Worm (Caenorhabditis elegans) whole organism, L1 larva: ENCODE results near the gene H02F09.2.

Source experiments
- C04F5.9 ChIP-seq: sonication (generic microtip); optimal IDR thresholded peaks from 2 replicates; lab custom pipeline; 2016; ENCODE audit warnings: missing genetic modification characterization, missing compliant biosample characterization
- C34B4.2 ChIP-seq: sonication (generic microtip); optimal IDR thresholded peaks from 2 replicates; lab custom pipeline; 2017; ENCODE audit warnings: mild to moderate bottlenecking, missing genetic modification characterization, missing compliant biosample characterization
- F16B12.6 ChIP-seq: fragments of 150-350 bp; optimal IDR thresholded peaks from 2 replicates; lab custom pipeline; 2014; ENCODE audit warnings: missing biosample characterization, missing genetic modification characterization
- aha-1 ChIP-seq: fragments of 150-350 bp; optimal IDR thresholded peaks from 2 replicates; lab custom pipeline; 2014; ENCODE audit warnings: missing biosample characterization, missing genetic modification characterization
- ama-1 ChIP-seq: fragments of 150-350 bp; optimal IDR thresholded peaks from 2 replicates; lab custom pipeline; 2014
- ceh-8 ChIP-seq: fragments of 200-800 bp; sonication (Bioruptor generic); optimal IDR thresholded peaks from 2 replicates; lab custom pipeline; 2018; ENCODE audit warnings: mild to moderate bottlenecking, missing genetic modification characterization, moderate library complexity, missing compliant biosample characterization
- ceh-82 ChIP-seq, 3 experiments: fragments of 150-350 bp in 1 of 3; sonication (generic microtip) in 2 of 3; optimal IDR thresholded peaks; 2 replicates each; lab custom pipeline; 2014 to 2017; ENCODE audit warnings: missing biosample characterization in 3 of 3, missing genetic modification characterization in 3 of 3
- ceh-88 ChIP-seq: fragments of 200-800 bp; sonication (Bioruptor generic); IDR thresholded peaks from 2 replicates; pipeline ENCODE4 v1.3.6; 2022; ENCODE audit warnings: missing genetic modification characterization, missing compliant biosample characterization
- ceh-90 ChIP-seq: sonication (generic microtip); optimal IDR thresholded peaks from 2 replicates; lab custom pipeline; 2016; ENCODE audit warnings: missing genetic modification characterization, missing compliant biosample characterization
- ces-1 ChIP-seq: fragments of 150-350 bp; optimal IDR thresholded peaks from 2 replicates; lab custom pipeline; 2014; ENCODE audit warnings: missing biosample characterization, missing genetic modification reagents, missing genetic modification characterization
- dpl-1 ChIP-seq, 3 experiments: fragments of 150-350 bp in 2 of 3; sonication (generic microtip) in 1 of 3; optimal IDR thresholded peaks; 2 replicates each; lab custom pipeline; 2014 to 2017; ENCODE audit warnings: missing biosample characterization in 3 of 3, missing genetic modification characterization in 3 of 3, missing genetic modification reagents in 3 of 3
- dsc-1 ChIP-seq: sonication (generic microtip); optimal IDR thresholded peaks from 2 replicates; lab custom pipeline; 2016; ENCODE audit warnings: mild to moderate bottlenecking, missing genetic modification characterization, missing compliant biosample characterization
- efl-1 ChIP-seq, 4 experiments: fragments of 150-350 bp; optimal IDR thresholded peaks in 3 of 4; peaks in 1 of 4; 1 replicate in 1 of 4; 2 replicates in 3 of 4; lab custom pipeline; 2014; ENCODE audit warnings: missing biosample characterization in 2 of 4, missing genetic modification characterization in 2 of 4, missing genetic modification reagents in 2 of 4
- efl-3 ChIP-seq: fragments of 200-800 bp; sonication (Bioruptor generic); optimal IDR thresholded peaks from 2 replicates; lab custom pipeline; 2018; ENCODE audit warnings: mild to moderate bottlenecking, missing genetic modification characterization, missing compliant biosample characterization
- egl-13 ChIP-seq: sonication (generic microtip); optimal IDR thresholded peaks from 2 replicates; lab custom pipeline; 2016; ENCODE audit warnings: missing genotype, missing genetic modification reagents, missing genetic modification characterization, missing compliant biosample characterization
- ets-5 ChIP-seq: fragments of 200-800 bp; sonication (Bioruptor generic); IDR thresholded peaks from 2 replicates; pipeline ENCODE4 v1.3.6; 2022; ENCODE audit warnings: missing genetic modification characterization, missing compliant biosample characterization
- fkh-4 ChIP-seq: sonication (generic microtip); optimal IDR thresholded peaks from 2 replicates; lab custom pipeline; 2016; ENCODE audit warnings: missing compliant biosample characterization, missing genetic modification characterization, borderline replicate concordance
- fkh-8 ChIP-seq: sonication (generic microtip); optimal IDR thresholded peaks from 2 replicates; lab custom pipeline; 2016; ENCODE audit warnings: mild to moderate bottlenecking, missing genetic modification characterization, missing compliant biosample characterization
- fos-1 ChIP-seq: fragments of 150-350 bp; optimal IDR thresholded peaks from 2 replicates; lab custom pipeline; 2014; ENCODE audit warnings: missing biosample characterization, missing genetic modification characterization
- grh-1 ChIP-seq: fragments of 200-800 bp; sonication (Bioruptor generic); IDR thresholded peaks from 2 replicates; pipeline ENCODE4 v1.3.6; 2022; ENCODE audit warnings: missing genetic modification reagents, missing genetic modification characterization, missing compliant biosample characterization
- irx-1 ChIP-seq: sonication (generic microtip); optimal IDR thresholded peaks from 2 replicates; lab custom pipeline; 2016; ENCODE audit warnings: missing genetic modification characterization, missing compliant biosample characterization
- isw-1 ChIP-seq: fragments of 200-800 bp; sonication (Bioruptor generic); IDR thresholded peaks from 2 replicates; pipeline ENCODE4 v1.3.6; 2022; ENCODE audit warnings: missing genetic modification characterization, missing compliant biosample characterization
- lin-13 ChIP-seq: fragments of 150-350 bp; optimal IDR thresholded peaks from 2 replicates; lab custom pipeline; 2014; ENCODE audit warnings: missing biosample characterization, missing genetic modification reagents, missing genetic modification characterization
- lin-14 ChIP-seq: fragments of 200-800 bp; sonication (Bioruptor generic); optimal IDR thresholded peaks from 2 replicates; lab custom pipeline; 2018; ENCODE audit warnings: mild to moderate bottlenecking, missing genetic modification characterization, moderate library complexity, missing compliant biosample characterization
- lin-15B ChIP-seq: fragments of 150-350 bp; sonication (generic microtip); optimal IDR thresholded peaks from 3 replicates; lab custom pipeline; 2014; ENCODE audit warnings: missing biosample characterization, missing genetic modification characterization
- lir-3 ChIP-seq: sonication (generic microtip); optimal IDR thresholded peaks from 2 replicates; lab custom pipeline; 2016; ENCODE audit warnings: mild to moderate bottlenecking, missing genetic modification characterization, moderate library complexity, missing compliant biosample characterization; ENCODE audit not compliant: poor library complexity
- lsy-2 ChIP-seq, 2 experiments: fragments of 150-350 bp; optimal IDR thresholded peaks; 2 replicates each; lab custom pipeline; 2014; ENCODE audit warnings: missing biosample characterization in 2 of 2, missing genetic modification characterization in 2 of 2
- mef-2 ChIP-seq: fragments of 150-350 bp; optimal IDR thresholded peaks from 2 replicates; lab custom pipeline; 2014; ENCODE audit warnings: missing biosample characterization, missing genetic modification characterization
- mep-1 ChIP-seq: fragments of 150-350 bp; optimal IDR thresholded peaks from 2 replicates; lab custom pipeline; 2014; ENCODE audit warnings: missing biosample characterization, missing genetic modification characterization
- nhr-12 ChIP-seq: sonication (generic microtip); optimal IDR thresholded peaks from 2 replicates; lab custom pipeline; 2017; ENCODE audit warnings: missing biosample characterization, missing genetic modification characterization
- nhr-19 ChIP-seq: fragments of 200-800 bp; sonication (Bioruptor generic); conservative IDR thresholded peaks from 2 replicates; pipeline ENCODE4 v1.3.6; 2022; ENCODE audit warnings: missing genetic modification characterization, missing compliant biosample characterization
- nhr-20 ChIP-seq: sonication (generic microtip); optimal IDR thresholded peaks from 2 replicates; lab custom pipeline; 2016; ENCODE audit warnings: mild to moderate bottlenecking, missing genetic modification characterization, missing compliant biosample characterization
- nhr-47 ChIP-seq: sonication (generic microtip); optimal IDR thresholded peaks from 2 replicates; lab custom pipeline; 2016; ENCODE audit warnings: mild to moderate bottlenecking, missing genetic modification characterization, moderate library complexity, missing compliant biosample characterization
- nhr-71 ChIP-seq: sonication (generic microtip); optimal IDR thresholded peaks from 2 replicates; lab custom pipeline; 2016; ENCODE audit warnings: mild to moderate bottlenecking, missing genetic modification characterization, moderate library complexity, missing compliant biosample characterization
- nhr-76 ChIP-seq: sonication (generic microtip); optimal IDR thresholded peaks from 2 replicates; lab custom pipeline; 2017; ENCODE audit warnings: missing biosample characterization, missing genetic modification characterization
- nhr-90 ChIP-seq: sonication (generic microtip); optimal IDR thresholded peaks from 2 replicates; lab custom pipeline; 2016; ENCODE audit warnings: mild to moderate bottlenecking, missing genetic modification characterization, missing compliant biosample characterization; ENCODE audit not compliant: poor library complexity
- pag-3 ChIP-seq: sonication (generic microtip); optimal IDR thresholded peaks from 2 replicates; lab custom pipeline; 2017; ENCODE audit warnings: missing genetic modification characterization, mild to moderate bottlenecking, missing compliant biosample characterization, antibody characterized with exemption, borderline replicate concordance; ENCODE audit not compliant: insufficient read depth
- pax-3 ChIP-seq: fragments of 200-800 bp; sonication (Bioruptor generic); optimal IDR thresholded peaks from 2 replicates; lab custom pipeline; 2018; ENCODE audit warnings: mild to moderate bottlenecking, missing genetic modification characterization, moderate library complexity, missing compliant biosample characterization
- rnt-1 ChIP-seq: sonication (generic microtip); optimal IDR thresholded peaks from 2 replicates; lab custom pipeline; 2016; ENCODE audit warnings: mild to moderate bottlenecking, missing genetic modification characterization, moderate library complexity, missing compliant biosample characterization
- skn-1 ChIP-seq: fragments of 150-350 bp; optimal IDR thresholded peaks from 2 replicates; lab custom pipeline; 2014; ENCODE audit warnings: missing biosample characterization, missing genetic modification characterization
- snu-23 ChIP-seq: sonication (generic microtip); optimal IDR thresholded peaks from 2 replicates; lab custom pipeline; 2016; ENCODE audit warnings: missing genetic modification characterization, missing compliant biosample characterization
- sox-4 ChIP-seq: sonication (generic microtip); optimal IDR thresholded peaks from 2 replicates; lab custom pipeline; 2016; ENCODE audit warnings: missing genetic modification characterization, missing compliant biosample characterization
- tbx-2 ChIP-seq: sonication (generic microtip); optimal IDR thresholded peaks from 2 replicates; lab custom pipeline; 2016; ENCODE audit warnings: missing genetic modification characterization, missing compliant biosample characterization
- tlp-1 ChIP-seq: fragments of 150-350 bp; optimal IDR thresholded peaks from 2 replicates; lab custom pipeline; 2014; ENCODE audit warnings: missing biosample characterization, missing genetic modification characterization
- unc-62 ChIP-seq: fragments of 150-350 bp; optimal IDR thresholded peaks from 2 replicates; lab custom pipeline; 2014; ENCODE audit warnings: missing biosample characterization, missing genetic modification reagents, missing genetic modification characterization
- zip-4 ChIP-seq: fragments of 200-800 bp; sonication (Bioruptor generic); optimal IDR thresholded peaks from 2 replicates; lab custom pipeline; 2018; ENCODE audit warnings: mild to moderate bottlenecking, missing genetic modification characterization, moderate library complexity, missing compliant biosample characterization
- ztf-11 ChIP-seq, 2 experiments: sonication (generic microtip); optimal IDR thresholded peaks; 2 replicates each; lab custom pipeline; 2016 to 2017; ENCODE audit warnings: missing genetic modification characterization in 2 of 2, missing biosample characterization in 1 of 2, missing compliant biosample characterization in 1 of 2
- ztf-4 ChIP-seq: fragments of 150-350 bp; optimal IDR thresholded peaks from 2 replicates; lab custom pipeline; 2014; ENCODE audit warnings: missing biosample characterization, missing genetic modification characterization

Gene H02F09.2

ce11 chrX:1571949-1572348 is at the start of gene H02F09.2:
TSS of gene H02F09.2 (plus strand) at chrX:1572249.
- TF ChIP-seq ets-5 (GFP tag; lab: Robert Waterston, UW): no peak

DNA sequence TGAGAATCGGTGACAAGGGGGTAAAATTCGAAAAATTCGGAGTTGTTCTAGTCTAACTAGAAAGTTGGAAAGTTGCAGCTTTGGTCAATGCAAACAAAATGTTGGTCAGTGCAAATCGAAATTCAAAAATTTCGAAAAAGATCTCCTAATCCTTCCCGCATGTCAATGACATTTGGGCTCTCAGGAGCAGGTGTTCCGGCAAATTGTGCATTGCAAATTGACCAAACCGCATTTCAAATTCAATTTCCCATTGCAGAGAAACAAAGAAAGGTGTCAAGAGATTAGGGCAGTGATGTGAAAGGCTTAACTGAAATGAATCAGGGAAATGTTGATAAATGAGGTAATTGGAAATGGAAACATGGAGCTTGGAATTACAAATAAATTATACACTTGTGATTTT is 48.8 kb upstream of the H02F09.2 start:
- TF ChIP-seq mep-1 (tag; lab: Kevin White, UChicago) (no peak), lir-3 (no peak), lsy-2 (tag; optimal IDR thresholded peaks at IDR 0.05; lab: Kevin White, UChicago) (no peak), ceh-82 (tag; optimal IDR thresholded peaks at IDR 0.05; lab: Kevin White, UChicago) (no peak), lin-14 (no peak), pag-3 (tag; lab: Kevin White, UChicago) (no peak), C34B4.2 (tag; lab: Kevin White, UChicago) (no peak), unc-62 (GFP tag; lab: Kevin White, UChicago) (no peak), fos-1 (tag; lab: Kevin White, UChicago) (no peak), sox-4 (no peak), grh-1 (no peak), rnt-1 (no peak), efl-3 (GFP tag; lab: Kevin White, UChicago) (no peak), C04F5.9 (no peak), isw-1 (GFP tag; lab: Robert Waterston, UW) (no peak), fkh-4 (no peak)

DNA sequence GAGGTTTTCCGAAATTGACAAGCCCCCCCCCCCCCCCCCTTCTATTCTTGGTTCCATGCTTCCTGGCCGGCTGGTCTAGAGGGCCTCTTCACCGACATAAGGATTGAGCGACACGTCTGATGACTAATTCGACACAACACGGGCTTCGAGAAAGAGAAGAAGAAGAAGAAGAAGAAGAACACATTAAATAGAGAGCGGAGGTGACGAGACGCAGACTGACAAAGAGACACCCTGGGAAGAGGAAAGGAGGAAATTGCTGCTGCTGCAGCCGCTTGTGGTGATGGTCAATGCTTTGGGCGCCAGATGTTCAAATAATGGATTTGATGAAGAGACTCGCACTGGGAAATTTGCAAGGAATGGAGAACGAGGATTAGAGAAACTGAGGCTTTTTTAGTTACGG is 47.5 kb upstream of the H02F09.2 start:
- peak; percentile 38 for TF ChIP-seq nhr-20
- 0 out of 2 replicates have a peak, but pooled peaks have one; percentile 13 for TF ChIP-seq nhr-19 (GFP tag; lab: Robert Waterston, UW)
- TF ChIP-seq unc-62 (GFP tag; lab: Kevin White, UChicago): no peak
- TF ChIP-seq ets-5 (GFP tag; lab: Robert Waterston, UW): no peak
- TF ChIP-seq fkh-8 (tag; lab: Kevin White, UChicago): no peak
- no peak for TF ChIP-seq lin-13 (GFP tag; lab: Kevin White, UChicago)
- no peak for TF ChIP-seq grh-1
- TF ChIP-seq tlp-1: no peak
- no peak for TF ChIP-seq nhr-90 (tag; lab: Kevin White, UChicago)
- no peak for TF ChIP-seq ceh-90 (tag; lab: Kevin White, UChicago)
- TF ChIP-seq zip-4 (GFP tag; lab: Kevin White, UChicago): no peak
- peak; percentile 80 for TF ChIP-seq dsc-1 (tag; lab: Kevin White, UChicago)
- TF ChIP-seq ces-1: no peak
- TF ChIP-seq ceh-8 (GFP tag; lab: Kevin White, UChicago): no peak
- TF ChIP-seq pax-3 (tag; lab: Kevin White, UChicago): no peak
- no peak for TF ChIP-seq ama-1
- TF ChIP-seq C34B4.2 (tag; lab: Kevin White, UChicago): no peak
- TF ChIP-seq tbx-2 (tag; lab: Kevin White, UChicago): peak; percentile 68
- TF ChIP-seq nhr-71 (tag; lab: Kevin White, UChicago): peak; percentile 63
- no peak for TF ChIP-seq lir-3
- peak; percentile 30 to 31 for TF ChIP-seq lsy-2 (tag; optimal IDR thresholded peaks at IDR 0.05; lab: Kevin White, UChicago)
- TF ChIP-seq skn-1: peak; percentile 73
- no peak for TF ChIP-seq nhr-76 (tag; lab: Kevin White, UChicago)
- TF ChIP-seq ztf-11 (tag; optimal IDR thresholded peaks at IDR 0.05; lab: Kevin White, UChicago): peak in 1 of 2 experiments; percentile 45
- no peak for TF ChIP-seq lin-15B (tag; lab: Kevin White, UChicago)
- TF ChIP-seq ztf-4 (tag; lab: Kevin White, UChicago): no peak
- TF ChIP-seq irx-1 (tag; lab: Kevin White, UChicago): no peak
- peak in 1 of 2 experiments; percentile 6 for TF ChIP-seq efl-1 (optimal IDR thresholded peaks at IDR 0.05; lab: Kevin White, UChicago)
- no peak for TF ChIP-seq efl-1 (GFP tag; optimal IDR thresholded peaks at IDR 0.05 in 1 of 2; lab: Kevin White, UChicago)
- peak; percentile 56 for TF ChIP-seq snu-23 (GFP tag; lab: Kevin White, UChicago)
- no peak for TF ChIP-seq mef-2 (tag; lab: Kevin White, UChicago)
- no peak for TF ChIP-seq dpl-1 (GFP tag; optimal IDR thresholded peaks at IDR 0.05; lab: Kevin White, UChicago)
- no peak for TF ChIP-seq F16B12.6 (tag; lab: Kevin White, UChicago)
- peak; percentile 1 to 38 (median 8) for TF ChIP-seq ceh-82 (tag; optimal IDR thresholded peaks at IDR 0.05; lab: Kevin White, UChicago)
- no peak for TF ChIP-seq ceh-88 (GFP tag; lab: Robert Waterston, UW)
- TF ChIP-seq egl-13 (tag; lab: Kevin White, UChicago): peak; percentile 23
- no peak for TF ChIP-seq aha-1
- peak; percentile 61 for TF ChIP-seq mep-1 (tag; lab: Kevin White, UChicago)
- no peak for TF ChIP-seq nhr-12 (tag; lab: Kevin White, UChicago)
- peak; percentile 35 for TF ChIP-seq nhr-47
